Worm (Caenorhabditis elegans): Measurements from ENCODE around the gene lido-11.

The lido-11 gene

ce11 chrII:3023381-3023935 is 19.7 kb downstream of the lido-11 start, which contains the start of gene clec-2:
Gene clec-2 (minus strand): TSS chrII:3023431.
- TF ChIP-seq nhr-76 (tag; optimal IDR thresholded peaks at IDR 0.05) = no peak
- TF ChIP-seq mab-9 (GFP tag; IDR thresholded peaks at IDR 0.05) = no peak
- no peak for TF ChIP-seq aha-1 (tag; optimal IDR thresholded peaks at IDR 0.05)
- no peak for TF ChIP-seq alr-1 (tag; optimal IDR thresholded peaks at IDR 0.05; ENCODE audit: borderline replicate concordance)
- TF ChIP-seq dsc-1 (tag; optimal IDR thresholded peaks at IDR 0.05) = no peak
- no peak for TF ChIP-seq ces-1 (GFP tag; optimal IDR thresholded peaks at IDR 0.05)
- TF ChIP-seq sup-37 (GFP tag; optimal IDR thresholded peaks at IDR 0.05) = no peak
- TF ChIP-seq ama-1 (optimal IDR thresholded peaks at IDR 0.05) = no peak
- TF ChIP-seq egl-13 (tag; optimal IDR thresholded peaks at IDR 0.05) = no peak
- TF ChIP-seq irx-1 (tag; optimal IDR thresholded peaks at IDR 0.05) = no peak
- no peak for TF ChIP-seq aly-2 (tag; optimal IDR thresholded peaks at IDR 0.05)
- TF ChIP-seq nhr-84 (tag; optimal IDR thresholded peaks at IDR 0.05) = no peak
- no peak for TF ChIP-seq lsy-2 (tag; optimal IDR thresholded peaks at IDR 0.05)
- TF ChIP-seq tlp-1 (tag; optimal IDR thresholded peaks at IDR 0.05) = no peak
- TF ChIP-seq efl-1 (optimal IDR thresholded peaks at IDR 0.05) = no peak
- TF ChIP-seq efl-1 (GFP tag; optimal IDR thresholded peaks at IDR 0.05 in 1 of 2) = no peak
- TF ChIP-seq nhr-28 (tag; optimal IDR thresholded peaks at IDR 0.05) = no peak
- TF ChIP-seq pqm-1 (tag; optimal IDR thresholded peaks at IDR 0.05) = no peak
- TF ChIP-seq nhr-90 (tag; optimal IDR thresholded peaks at IDR 0.05; ENCODE audit: poor library complexity) = no peak

- no peak for TF ChIP-seq unc-130 (tag; optimal IDR thresholded peaks at IDR 0.05)
- no peak for TF ChIP-seq sptf-1 (tag; optimal IDR thresholded peaks at IDR 0.05)
- TF ChIP-seq dpl-1 (GFP tag; optimal IDR thresholded peaks at IDR 0.05) = no peak
- TF ChIP-seq ama-1 (optimal IDR thresholded peaks at IDR 0.05) = no peak
- TF ChIP-seq alr-1 (tag; optimal IDR thresholded peaks at IDR 0.05; ENCODE audit: borderline replicate concordance) = no peak
- TF ChIP-seq nhr-71 (tag; optimal IDR thresholded peaks at IDR 0.05) = no peak
- no peak for TF ChIP-seq efl-3 (GFP tag; optimal IDR thresholded peaks at IDR 0.05)
- TF ChIP-seq unc-98 (GFP tag; IDR thresholded peaks at IDR 0.05) = no peak
- no peak for TF ChIP-seq ces-1 (GFP tag; optimal IDR thresholded peaks at IDR 0.05)
- no peak for TF ChIP-seq snu-23 (GFP tag; optimal IDR thresholded peaks at IDR 0.05)
- TF ChIP-seq hlh-17 (GFP tag; optimal IDR thresholded peaks at IDR 0.05; ENCODE audit: borderline replicate concordance) = no peak
- no peak for TF ChIP-seq lin-39 (tag; optimal IDR thresholded peaks at IDR 0.05)
Observed at ce11 chrII:3024655-3025054, 20.9 kb downstream of the lido-11 start.

ce11 chrII:3028264-3028663 is 24.5 kb downstream of the lido-11 start:
- no peak for TF ChIP-seq hpl-2 (GFP tag; optimal IDR thresholded peaks at IDR 0.05)
- no peak for TF ChIP-seq vab-15 (tag; optimal IDR thresholded peaks at IDR 0.05)
- TF ChIP-seq elt-3 (tag; optimal IDR thresholded peaks at IDR 0.05) = peak in 1 of 6 experiments; percentile 31
- TF ChIP-seq snu-23 (GFP tag; optimal IDR thresholded peaks at IDR 0.05) = peak; percentile 21
- peak; percentile 98 for TF ChIP-seq blmp-1 (tag; optimal IDR thresholded peaks at IDR 0.05)
- no peak for TF ChIP-seq nhr-20 (tag; optimal IDR thresholded peaks at IDR 0.05)
- no peak for TF ChIP-seq aha-1 (tag; optimal IDR thresholded peaks at IDR 0.05)
- TF ChIP-seq efl-1 (optimal IDR thresholded peaks at IDR 0.05) = no peak
- TF ChIP-seq efl-1 (GFP tag; optimal IDR thresholded peaks at IDR 0.05 in 1 of 2) = peak in 1 of 2 experiments; percentile 8
- peak; percentile 23 for TF ChIP-seq mep-1 (tag; optimal IDR thresholded peaks at IDR 0.05)
- no peak for TF ChIP-seq nhr-85 (tag)
- TF ChIP-seq C16A3.4 (tag; optimal IDR thresholded peaks at IDR 0.05) = peak; percentile 7

- no peak for TF ChIP-seq lin-35 (GFP tag; optimal IDR thresholded peaks at IDR 0.05)
- peak; percentile 57 for TF ChIP-seq nhr-85 (tag)
- peak; percentile 91 for TF ChIP-seq blmp-1 (tag; optimal IDR thresholded peaks at IDR 0.05)
- peak; percentile 29 for TF ChIP-seq lin-14 (GFP tag; optimal IDR thresholded peaks at IDR 0.05)
Observed at ce11 chrII:3030416-3030815, 26.6 kb downstream of the lido-11 start.

Data from whole organism, L1 larva.